Fruit fly (Drosophila melanogaster) whole organism, embryonic: ENCODE measurements around the gene CG13898.

Experiments used
- Abd-B ChIP-seq: fragments of 200-800 bp; sonication (Bioruptor generic); optimal IDR thresholded peaks from 2 replicates; lab custom pipeline; 2018; ENCODE audit warnings: missing biosample characterization, mild to moderate bottlenecking, missing genetic modification characterization, moderate library complexity
- Ada2b ChIP-seq: fragments of 200-800 bp; sonication (Bioruptor generic); IDR thresholded peaks from 2 replicates; pipeline ENCODE4 v1.3.6; 2022; ENCODE audit warnings: missing biosample characterization, missing genetic modification characterization
- CG11723 ChIP-seq: fragments of 200-800 bp; sonication (Bioruptor generic); optimal IDR thresholded peaks from 2 replicates; lab custom pipeline; 2017; ENCODE audit warnings: missing biosample characterization, mild to moderate bottlenecking, missing genetic modification characterization
- CG12155 ChIP-seq: fragments of 200-800 bp; sonication (Bioruptor generic); optimal IDR thresholded peaks from 3 replicates; lab custom pipeline; 2016; ENCODE audit warnings: missing biosample characterization, missing genetic modification characterization
- CG13296 ChIP-seq: fragments of 200-800 bp; sonication (Bioruptor generic); optimal IDR thresholded peaks from 3 replicates; lab custom pipeline; 2018; ENCODE audit warnings: missing biosample characterization, mild to moderate bottlenecking, missing genetic modification characterization
- CG13624 ChIP-seq: fragments of 200-800 bp; sonication (Bioruptor generic); optimal IDR thresholded peaks from 2 replicates; lab custom pipeline; 2016; ENCODE audit warnings: missing biosample characterization, missing genetic modification characterization
- CG16863 ChIP-seq: fragments of 200-800 bp; sonication (Bioruptor generic); optimal IDR thresholded peaks from 3 replicates; lab custom pipeline; 2016; ENCODE audit warnings: missing biosample characterization, missing genetic modification characterization
- CG17385 ChIP-seq: fragments of 200-800 bp; sonication (Bioruptor generic); optimal IDR thresholded peaks from 3 replicates; lab custom pipeline; 2018; ENCODE audit warnings: missing biosample characterization, mild to moderate bottlenecking, missing genetic modification characterization
- CG17829 ChIP-seq: fragments of 200-800 bp; optimal IDR thresholded peaks from 2 replicates; lab custom pipeline; 2019; ENCODE audit warnings: missing biosample characterization, mild to moderate bottlenecking, missing genetic modification characterization, moderate library complexity
- CG18476 ChIP-seq: fragments of 200-800 bp; sonication (Bioruptor generic); optimal IDR thresholded peaks from 2 replicates; lab custom pipeline; 2016; ENCODE audit warnings: missing biosample characterization, mild to moderate bottlenecking, missing genetic modification characterization
- CG2129 ChIP-seq: fragments of 200-800 bp; sonication (Bioruptor generic); IDR thresholded peaks from 2 replicates; pipeline ENCODE4 v1.3.6; 2022; ENCODE audit warnings: missing biosample characterization, missing genetic modification characterization; ENCODE audit not compliant: partially characterized antibody
- CG3281 ChIP-seq: fragments of 200-800 bp; sonication (Bioruptor generic); optimal IDR thresholded peaks from 3 replicates; lab custom pipeline; 2017; ENCODE audit warnings: missing biosample characterization, mild to moderate bottlenecking, missing genetic modification characterization
- CG3407 ChIP-seq: fragments of 200-800 bp; sonication (Bioruptor generic); optimal IDR thresholded peaks from 2 replicates; lab custom pipeline; 2018; ENCODE audit warnings: missing biosample characterization, mild to moderate bottlenecking, missing genetic modification characterization
- CG3726 ChIP-seq: fragments of 200-800 bp; sonication (Bioruptor generic); IDR thresholded peaks from 3 replicates; pipeline ENCODE4, ENCODE4 v1.3.6; 2022; ENCODE audit warnings: missing biosample characterization, missing genetic modification characterization
- CG4282 ChIP-seq: fragments of 200-800 bp; sonication (Bioruptor generic); optimal IDR thresholded peaks from 2 replicates; lab custom pipeline; 2016; ENCODE audit warnings: missing biosample characterization, missing genetic modification characterization
- CG4360 ChIP-seq: fragments of 200-800 bp; sonication (Bioruptor generic); IDR thresholded peaks from 2 replicates; pipeline ENCODE4 v1.3.6; 2022; ENCODE audit warnings: missing biosample characterization, missing genetic modification characterization
- CG4424 ChIP-seq: fragments of 200-800 bp; sonication (Bioruptor generic); optimal IDR thresholded peaks from 3 replicates; lab custom pipeline; 2016; ENCODE audit warnings: missing biosample characterization, missing genetic modification characterization
- CG6813 ChIP-seq: fragments of 200-800 bp; sonication (Bioruptor generic); optimal IDR thresholded peaks from 2 replicates; lab custom pipeline; 2017; ENCODE audit warnings: missing biosample characterization, missing genetic modification characterization, mild to moderate bottlenecking, moderate library complexity, missing genetic modification reagents
- CG7372 ChIP-seq: fragments of 200-800 bp; sonication (Bioruptor generic); IDR thresholded peaks from 2 replicates; pipeline ENCODE4 v1.3.6; 2022; ENCODE audit warnings: missing biosample characterization, missing genetic modification characterization
- CG7987 ChIP-seq: fragments of 200-800 bp; sonication (Bioruptor generic); optimal IDR thresholded peaks from 2 replicates; lab custom pipeline; 2018; ENCODE audit warnings: missing biosample characterization, mild to moderate bottlenecking, missing genetic modification characterization, moderate library complexity
- CG8924 ChIP-seq: fragments of 200-800 bp; optimal IDR thresholded peaks from 3 replicates; lab custom pipeline; 2019; ENCODE audit warnings: missing biosample characterization, mild to moderate bottlenecking, missing genetic modification characterization, moderate library complexity
- CHES-1-like ChIP-seq: fragments of 200-800 bp; sonication (Bioruptor generic); optimal IDR thresholded peaks from 2 replicates; lab custom pipeline; 2016; ENCODE audit warnings: missing biosample characterization, missing genetic modification characterization
- CkIIα-i1 ChIP-seq: fragments of 200-800 bp; sonication (Bioruptor generic); IDR thresholded peaks from 2 replicates; pipeline ENCODE4 v1.3.6; 2022; ENCODE audit warnings: missing biosample characterization, missing genetic modification characterization
- Doc2 ChIP-seq: fragments of 200-800 bp; sonication (Bioruptor generic); IDR thresholded peaks from 2 replicates; pipeline ENCODE4 v1.3.6; 2022; ENCODE audit warnings: missing biosample characterization, missing genetic modification characterization
- Fer3 ChIP-seq: fragments of 200-800 bp; sonication (Bioruptor generic); optimal IDR thresholded peaks from 2 replicates; lab custom pipeline; 2018; ENCODE audit warnings: missing biosample characterization, mild to moderate bottlenecking, missing genetic modification characterization, moderate library complexity
- GATAe ChIP-seq: fragments of 200-800 bp; sonication (Bioruptor generic); conservative IDR thresholded peaks from 2 replicates; pipeline ENCODE4 v1.3.6; 2022; ENCODE audit warnings: missing biosample characterization, missing genetic modification characterization
- Hr39 ChIP-seq: fragments of >200 bp; optimal IDR thresholded peaks from 2 replicates; lab custom pipeline; 2017
- Lhr ChIP-seq: fragments of 200-800 bp; sonication (Bioruptor generic); optimal IDR thresholded peaks from 3 replicates; lab custom pipeline; 2017; ENCODE audit warnings: mild to moderate bottlenecking, missing biosample characterization, missing genetic modification reagents, missing genetic modification characterization
- MESR4 ChIP-seq: fragments of 200-800 bp; sonication (Bioruptor generic); optimal IDR thresholded peaks from 2 replicates; lab custom pipeline; 2018; ENCODE audit warnings: missing biosample characterization, mild to moderate bottlenecking, missing genetic modification characterization, moderate library complexity
- Nf-YB ChIP-seq: fragments of 200-800 bp; sonication (Bioruptor generic); optimal IDR thresholded peaks from 3 replicates; lab custom pipeline; 2019; ENCODE audit warnings: missing biosample characterization, mild to moderate bottlenecking, missing genetic modification characterization, moderate library complexity
- Vsx1 ChIP-seq: fragments of 200-800 bp; sonication (Bioruptor generic); optimal IDR thresholded peaks from 2 replicates; lab custom pipeline; 2017; ENCODE audit warnings: missing biosample characterization, mild to moderate bottlenecking, missing genetic modification characterization, missing genetic modification reagents
- ac ChIP-seq: fragments of 200-800 bp; sonication (Bioruptor generic); optimal IDR thresholded peaks from 3 replicates; lab custom pipeline; 2017; ENCODE audit warnings: missing biosample characterization, mild to moderate bottlenecking, missing genetic modification characterization
- ash1 ChIP-seq: fragments of 200-800 bp; sonication (Bioruptor generic); optimal IDR thresholded peaks from 2 replicates; lab custom pipeline; 2018; ENCODE audit warnings: missing biosample characterization, mild to moderate bottlenecking, missing genetic modification characterization
- az2 ChIP-seq: fragments of 200-800 bp; sonication (Bioruptor generic); optimal IDR thresholded peaks from 3 replicates; lab custom pipeline; 2016; ENCODE audit warnings: missing biosample characterization, missing genetic modification characterization
- br ChIP-seq: fragments of >200 bp; optimal IDR thresholded peaks from 2 replicates; lab custom pipeline; 2017
- cas ChIP-seq: fragments of 200-800 bp; sonication (Bioruptor generic); IDR thresholded peaks from 2 replicates; pipeline ENCODE4 v1.3.6; 2022; ENCODE audit warnings: missing biosample characterization, missing genetic modification characterization
- chinmo ChIP-seq: fragments of 200-800 bp; sonication (Bioruptor generic); IDR thresholded peaks from 4 replicates; pipeline ENCODE4 v1.3.6; 2022; ENCODE audit warnings: missing biosample characterization, missing genetic modification characterization; ENCODE audit not compliant: partially characterized antibody
- dimm ChIP-seq: fragments of 200-800 bp; sonication (Bioruptor generic); IDR thresholded peaks from 2 replicates; pipeline ENCODE4 v1.3.6; 2022; ENCODE audit warnings: missing biosample characterization, missing genetic modification characterization
- ftz-f1 ChIP-seq: fragments of 200-800 bp; sonication (Bioruptor generic); optimal IDR thresholded peaks from 2 replicates; lab custom pipeline; 2016; ENCODE audit warnings: missing biosample characterization, missing genetic modification characterization
- gem ChIP-seq: fragments of 200-800 bp; sonication (Bioruptor generic); optimal IDR thresholded peaks from 2 replicates; lab custom pipeline; 2019; ENCODE audit warnings: missing biosample characterization, mild to moderate bottlenecking, missing genetic modification characterization, moderate library complexity
- grau ChIP-seq: fragments of 200-800 bp; optimal IDR thresholded peaks from 3 replicates; lab custom pipeline; 2019; ENCODE audit warnings: missing biosample characterization, mild to moderate bottlenecking, missing genetic modification characterization, moderate library complexity
- h ChIP-seq: fragments of >200 bp; optimal IDR thresholded peaks from 2 replicates; lab custom pipeline; 2017
- hbn ChIP-seq: fragments of 200-800 bp; sonication (Bioruptor generic); IDR thresholded peaks from 2 replicates; pipeline ENCODE4 v1.3.6; 2022; ENCODE audit warnings: missing biosample characterization, missing genetic modification characterization; ENCODE audit not compliant: partially characterized antibody
- inv ChIP-seq: fragments of 200-800 bp; sonication (Bioruptor generic); IDR thresholded peaks from 2 replicates; pipeline ENCODE4 v1.3.6; 2022; ENCODE audit warnings: missing biosample characterization, missing genetic modification characterization; ENCODE audit not compliant: partially characterized antibody
- kah ChIP-seq: fragments of 200-800 bp; sonication (Bioruptor generic); optimal IDR thresholded peaks from 2 replicates; lab custom pipeline; 2018; ENCODE audit warnings: missing biosample characterization, mild to moderate bottlenecking, missing genetic modification characterization
- ken ChIP-seq: fragments of 200-800 bp; sonication (Bioruptor generic); IDR thresholded peaks from 3 replicates; pipeline ENCODE4 v1.3.6; 2022; ENCODE audit warnings: missing biosample characterization, missing genetic modification characterization
- onecut ChIP-seq: fragments of 200-800 bp; sonication (Bioruptor generic); IDR thresholded peaks from 2 replicates; pipeline ENCODE4 v1.3.6; 2022; ENCODE audit warnings: missing biosample characterization, missing genetic modification characterization
- schlank ChIP-seq: fragments of 200-800 bp; sonication (Bioruptor generic); optimal IDR thresholded peaks from 2 replicates; lab custom pipeline; 2018; ENCODE audit warnings: missing biosample characterization, mild to moderate bottlenecking, missing genetic modification characterization
- seq ChIP-seq: fragments of 200-800 bp; sonication (Bioruptor generic); IDR thresholded peaks from 2 replicates; pipeline ENCODE4 v1.3.6; 2022; ENCODE audit warnings: missing biosample characterization, missing genetic modification characterization
- sim ChIP-seq: fragments of 200-800 bp; sonication (Bioruptor generic); IDR thresholded peaks from 2 replicates; pipeline ENCODE4 v1.3.6; 2022; ENCODE audit warnings: missing biosample characterization, missing genetic modification characterization
- toy ChIP-seq: fragments of 200-800 bp; sonication (Bioruptor generic); IDR thresholded peaks from 2 replicates; pipeline ENCODE4 v1.3.6; 2022; ENCODE audit warnings: missing biosample characterization, missing genetic modification characterization
- wdn ChIP-seq: fragments of 200-800 bp; sonication (Bioruptor generic); IDR thresholded peaks from 2 replicates; pipeline ENCODE4 v1.3.6; 2022; ENCODE audit warnings: missing biosample characterization, missing genetic modification characterization

CG13898 gene

dm6 chr3L:771361-771760 lies 32.5 kb downstream of the CG13898 start (continued):
- peak; percentile 49 for TF ChIP-seq CG17829 (tag; lab: Kevin White, UChicago)
- TF ChIP-seq Ada2b (GFP tag; lab: Robert Waterston, UW), result peak; percentile 54
- peak; percentile 76 for TF ChIP-seq CG16863 (GFP tag; lab: Kevin White, UChicago)
- TF ChIP-seq GATAe (GFP tag; lab: Robert Waterston, UW), result no peak
- TF ChIP-seq MESR4 (GFP tag; lab: Kevin White, UChicago), result no peak
- no peak for TF ChIP-seq CG12155 (GFP tag; lab: Kevin White, UChicago)
- peak; percentile 16 for TF ChIP-seq Vsx1 (GFP tag; lab: Kevin White, UChicago)
- TF ChIP-seq Doc2 (GFP tag; lab: Robert Waterston, UW), result peak; percentile 33; the same call in 1 of the 2 replicates
- peak; percentile 51 for TF ChIP-seq CG4424 (GFP tag; lab: Kevin White, UChicago)
- peak; percentile 54 for TF ChIP-seq CG6813 (GFP tag; lab: Kevin White, UChicago)
- no peak for TF ChIP-seq toy (GFP tag; lab: Robert Waterston, UW)
- TF ChIP-seq br (lab: Kevin White, UChicago), result no peak
- TF ChIP-seq CG13296 (GFP tag; lab: Kevin White, UChicago), result peak; percentile 22
- TF ChIP-seq sim (GFP tag; lab: Robert Waterston, UW), result peak; percentile 55; the same call in 1 of the 2 replicates
- peak; percentile 45 for TF ChIP-seq CG17385 (GFP tag; lab: Kevin White, UChicago)
- peak; percentile 36 for TF ChIP-seq Abd-B (GFP tag; lab: Kevin White, UChicago)
- peak; percentile 47; the same call in 1 of the 2 replicates for TF ChIP-seq seq (GFP tag; lab: Robert Waterston, UW)
- TF ChIP-seq CG7372, result peak; percentile 23; the same call in 1 of the 2 replicates
- TF ChIP-seq CG8924 (tag; lab: Kevin White, UChicago), result peak; percentile 65
- peak; percentile 26 for TF ChIP-seq CG3407 (GFP tag; lab: Kevin White, UChicago)
- no peak for TF ChIP-seq CG7987 (GFP tag; lab: Kevin White, UChicago)
- TF ChIP-seq kah (GFP tag; lab: Kevin White, UChicago), result peak; percentile 45
- TF ChIP-seq CkIIα-i1 (GFP tag; lab: Robert Waterston, UW), result no peak
- TF ChIP-seq cas (GFP tag; lab: Robert Waterston, UW), result no peak
- peak; percentile 8 for TF ChIP-seq Lhr
- peak; percentile 29 for TF ChIP-seq CG18476 (GFP tag; lab: Kevin White, UChicago)
- peak; percentile 82 for TF ChIP-seq gem
- no peak for TF ChIP-seq ash1 (GFP tag; lab: Kevin White, UChicago)
- no peak for TF ChIP-seq CG4360
- peak; percentile 59 for TF ChIP-seq grau (tag; lab: Kevin White, UChicago)
- TF ChIP-seq CG3726 (GFP tag; lab: Robert Waterston, UW), result no peak
- no peak for TF ChIP-seq ac (GFP tag; lab: Kevin White, UChicago)
- TF ChIP-seq CG4282, result peak; percentile 5
- TF ChIP-seq wdn, result no peak
- TF ChIP-seq schlank (tag; lab: Kevin White, UChicago), result no peak
- TF ChIP-seq az2 (GFP tag; lab: Kevin White, UChicago), result peak; percentile 65
- TF ChIP-seq inv (GFP tag; lab: Robert Waterston, UW), result no peak
- no peak for TF ChIP-seq CHES-1-like (GFP tag; lab: Kevin White, UChicago)
- no peak for TF ChIP-seq ftz-f1
- peak; percentile 6 for TF ChIP-seq Nf-YB (GFP tag; lab: Kevin White, UChicago)
- peak; percentile 69; the same call in 2 of the 3 replicates for TF ChIP-seq ken (GFP tag; lab: Robert Waterston, UW)
- no peak for TF ChIP-seq h
- TF ChIP-seq Fer3 (tag; lab: Kevin White, UChicago), result peak; percentile 37
- no peak for TF ChIP-seq hbn (GFP tag; lab: Robert Waterston, UW)
- TF ChIP-seq chinmo (GFP tag; lab: Robert Waterston, UW), result no peak
- TF ChIP-seq onecut (GFP tag; lab: Robert Waterston, UW), result peak; percentile 63
- peak; percentile 69 for TF ChIP-seq dimm
- peak; percentile 47 for TF ChIP-seq CG11723 (GFP tag; lab: Kevin White, UChicago)
- no peak for TF ChIP-seq CG2129 (GFP tag; lab: Robert Waterston, UW)
- TF ChIP-seq Hr39 (lab: Kevin White, UChicago), result no peak
- TF ChIP-seq CG13624 (GFP tag; lab: Kevin White, UChicago), result no peak
- peak; percentile 27 for TF ChIP-seq CG3281
